Fruit fly (Drosophila melanogaster): Measurements from ENCODE around the gene tefu.

DNA sequence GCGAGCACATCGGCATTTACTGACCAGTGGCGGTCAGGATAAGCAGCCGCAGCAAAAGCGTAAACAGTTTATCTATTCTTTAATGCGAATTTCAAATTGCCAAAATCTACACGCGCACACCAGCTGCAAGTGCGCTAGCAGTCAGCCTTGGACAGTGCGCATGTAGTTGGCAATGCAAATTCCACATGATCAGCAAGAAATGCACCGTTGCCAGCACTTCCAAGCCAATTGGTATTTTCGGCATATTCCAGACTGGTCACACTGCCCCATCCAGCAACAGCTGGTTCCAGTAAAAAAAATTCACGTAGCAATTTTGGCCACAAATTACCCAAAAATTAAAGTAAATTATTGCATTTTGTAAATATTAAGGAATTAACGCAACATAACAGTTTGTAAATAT lies 45.7 kb upstream of the tefu start:
- TF ChIP-seq Eip74EF (GFP tag; optimal IDR thresholded peaks at IDR 0.05) = no peak
- peak; percentile 54 for TF ChIP-seq CG10267 (tag; optimal IDR thresholded peaks at IDR 0.05)
- TF ChIP-seq CkIIα-i1 (GFP tag; IDR thresholded peaks at IDR 0.05) = no peak
- no peak for TF ChIP-seq sr (GFP tag; IDR thresholded peaks at IDR 0.05)
- TF ChIP-seq CG4617 (GFP tag; optimal IDR thresholded peaks at IDR 0.05; ENCODE audit: borderline replicate concordance) = peak; percentile 77
- TF ChIP-seq dimm (GFP tag; IDR thresholded peaks at IDR 0.05) = no peak
- TF ChIP-seq tgo (GFP tag; IDR thresholded peaks at IDR 0.05) = no peak
- TF ChIP-seq CG2875 (GFP tag; optimal IDR thresholded peaks at IDR 0.05) = no peak
- no peak for TF ChIP-seq Aef1 (GFP tag; IDR thresholded peaks at IDR 0.05)
- TF ChIP-seq slbo (GFP tag; IDR thresholded peaks at IDR 0.05) = no peak
- no peak for TF ChIP-seq usp (GFP tag; optimal IDR thresholded peaks at IDR 0.05)
- TF ChIP-seq Ada2b (GFP tag; IDR thresholded peaks at IDR 0.05) = no peak

Data from whole organism, embryonic.